Worm (Caenorhabditis elegans): ENCODE measurements around the gene T28A11.19.

ce11 chrV:3316108-3316507 is 46.8 kb upstream of the T28A11.19 start, which contains the start of gene F35F10.1:
- TF ChIP-seq mml-1 (tag; optimal IDR thresholded peaks at IDR 0.05) = no peak
- no peak for TF ChIP-seq sea-2 (GFP tag; optimal IDR thresholded peaks at IDR 0.05)
- TF ChIP-seq pqm-1 (tag; optimal IDR thresholded peaks at IDR 0.05) = no peak
- TF ChIP-seq nhr-28 (tag; optimal IDR thresholded peaks at IDR 0.05) = no peak
- TF ChIP-seq nhr-77 (tag; optimal IDR thresholded peaks at IDR 0.05) = no peak
- no peak for TF ChIP-seq elt-3 (tag; optimal IDR thresholded peaks at IDR 0.05)
- TF ChIP-seq snpc-4 (tag; optimal IDR thresholded peaks at IDR 0.05) = no peak
- TF ChIP-seq unc-62 (GFP tag; optimal IDR thresholded peaks at IDR 0.05) = no peak
- no peak for TF ChIP-seq nfya-1 (tag; optimal IDR thresholded peaks at IDR 0.05; ENCODE audit: insufficient read depth)
- no peak for TF ChIP-seq skn-1 (tag; optimal IDR thresholded peaks at IDR 0.05)
- no peak for TF ChIP-seq ama-1 (optimal IDR thresholded peaks at IDR 0.05)
